Worm (Caenorhabditis elegans) whole organism, L4/young adult: Measurements from ENCODE around the gene glr-1.

Experiments
- W03F9.2 ChIP-seq: fragments of 150-350 bp; optimal IDR thresholded peaks from 2 replicates; lab custom pipeline; 2014; ENCODE audit warnings: missing biosample characterization, missing genetic modification characterization
- dao-5 ChIP-seq: sonication (generic microtip); optimal IDR thresholded peaks from 2 replicates; lab custom pipeline; 2016; ENCODE audit warnings: missing genotype, missing genetic modification characterization, moderate library complexity, missing compliant biosample characterization
- him-1 ChIP-seq: sonication (generic microtip); optimal IDR thresholded peaks from 2 replicates; lab custom pipeline; 2016; ENCODE audit warnings: missing genotype, missing genetic modification reagents, missing genetic modification characterization, missing compliant biosample characterization

ce11 chrIII:8552125-8552524 lies 36.3 kb downstream of the glr-1 start, which contains the start of gene C02D5.4:
- TF ChIP-seq him-1 (tag; lab: Kevin White, UChicago), result no peak
- no peak for TF ChIP-seq dao-5 (tag; lab: Kevin White, UChicago)
- no peak for TF ChIP-seq W03F9.2 (tag; lab: Kevin White, UChicago)
